Worm (Caenorhabditis elegans): ENCODE data around the gene top-2.

ce11 chrII:11925203-11925602 lies 50.3 kb downstream of the top-2 start:
- TF ChIP-seq ama-1 (optimal IDR thresholded peaks at IDR 0.05) (no peak), aly-2 (tag; optimal IDR thresholded peaks at IDR 0.05) (no peak), nhr-111 (GFP tag; optimal IDR thresholded peaks at IDR 0.05) (no peak), nhr-42 (GFP tag; IDR thresholded peaks at IDR 0.05) (no peak), T26A8.4 (GFP tag; IDR thresholded peaks at IDR 0.05) (no peak), jun-1 (tag; optimal IDR thresholded peaks at IDR 0.05) (no peak)

Data from whole organism, L4 larva.